Worm (Caenorhabditis elegans) whole organism, L4 larva: ENCODE results near the gene T11F8.1.
A peak's percentile ranks its signal among the peaks of the same experiment; 100 is the strongest.

ENCODE experiments used
- F49E8.2 ChIP-seq: sonication (generic microtip); optimal IDR thresholded peaks from 2 replicates; lab custom pipeline; 2016; ENCODE audit warnings: missing compliant biosample characterization, mild to moderate bottlenecking, missing genetic modification characterization, borderline replicate concordance
- T26A8.4 ChIP-seq: fragments of 200-800 bp; sonication (Bioruptor generic); IDR thresholded peaks from 2 replicates; pipeline ENCODE4 v1.3.6; 2022; ENCODE audit warnings: missing genetic modification characterization, missing compliant biosample characterization
- Y105C5A.15 ChIP-seq: fragments of 200-800 bp; sonication (Bioruptor generic); IDR thresholded peaks from 2 replicates; pipeline ENCODE4 v1.3.6; 2022; ENCODE audit warnings: missing genetic modification characterization, missing compliant biosample characterization
- Y48G9A.11 ChIP-seq: fragments of 200-800 bp; sonication (Bioruptor generic); IDR thresholded peaks from 2 replicates; pipeline ENCODE4 v1.3.6; 2022; ENCODE audit warnings: missing genetic modification reagents, missing genetic modification characterization, missing compliant biosample characterization
- Y5F2A.4 ChIP-seq: fragments of 200-800 bp; sonication (Bioruptor generic); optimal IDR thresholded peaks from 2 replicates; lab custom pipeline; 2018; ENCODE audit warnings: mild to moderate bottlenecking, missing genetic modification characterization, missing compliant biosample characterization
- ZK337.2 ChIP-seq: fragments of 200-800 bp; sonication (Bioruptor generic); IDR thresholded peaks from 2 replicates; pipeline ENCODE4 v1.3.6; 2022; ENCODE audit warnings: missing genetic modification reagents, missing genetic modification characterization, missing compliant biosample characterization
- aha-1 ChIP-seq: fragments of 150-350 bp; peaks from one replicate; lab custom pipeline; 2014; ENCODE audit warnings: missing biosample characterization, missing genetic modification characterization
- attf-4 ChIP-seq: sonication (generic microtip); optimal IDR thresholded peaks from 3 replicates; lab custom pipeline; 2017; ENCODE audit warnings: missing biosample characterization, missing genetic modification characterization
- ceh-44 ChIP-seq: fragments of 200-800 bp; sonication (Bioruptor generic); IDR thresholded peaks from 2 replicates; pipeline ENCODE4 v1.3.6; 2022; ENCODE audit warnings: missing genetic modification reagents, missing genetic modification characterization, missing compliant biosample characterization
- ceh-62 ChIP-seq: sonication (generic microtip); optimal IDR thresholded peaks from 2 replicates; lab custom pipeline; 2017; ENCODE audit warnings: missing biosample characterization, missing genetic modification characterization
- ctbp-1 ChIP-seq: fragments of 200-800 bp; sonication (Bioruptor generic); IDR thresholded peaks from 2 replicates; pipeline ENCODE4 v1.3.6; 2022; ENCODE audit warnings: missing genetic modification reagents, missing genetic modification characterization, missing compliant biosample characterization
- daf-12 ChIP-seq: fragments of 150-350 bp; optimal IDR thresholded peaks from 2 replicates; lab custom pipeline; 2014; ENCODE audit warnings: missing biosample characterization, missing genetic modification reagents, missing genetic modification characterization
- daf-8 ChIP-seq: fragments of 200-800 bp; sonication (Bioruptor generic); IDR thresholded peaks from 2 replicates; pipeline ENCODE4 v1.3.6; 2022; ENCODE audit warnings: missing genetic modification characterization, missing compliant biosample characterization
- lin-29 ChIP-seq: fragments of 200-800 bp; sonication (Bioruptor generic); IDR thresholded peaks from 2 replicates; pipeline ENCODE4 v1.3.6; 2022; ENCODE audit warnings: missing genetic modification reagents, missing genetic modification characterization, missing compliant biosample characterization
- mdl-1 ChIP-seq, 2 experiments: fragments of 150-350 bp in 1 of 2; sonication (generic microtip) in 1 of 2; optimal IDR thresholded peaks; 2 replicates each; lab custom pipeline; 2014 to 2017; ENCODE audit warnings: missing biosample characterization in 2 of 2, missing genetic modification characterization in 2 of 2
- mdt-29 ChIP-seq: fragments of 200-800 bp; sonication (Bioruptor generic); IDR thresholded peaks from 2 replicates; pipeline ENCODE4 v1.3.6; 2022; ENCODE audit warnings: missing genetic modification reagents, missing genetic modification characterization, missing compliant biosample characterization
- mxl-2 ChIP-seq: fragments of 200-800 bp; sonication (Bioruptor generic); conservative IDR thresholded peaks from 2 replicates; pipeline ENCODE4 v1.3.6; 2022; ENCODE audit warnings: missing genetic modification reagents, missing genetic modification characterization, missing compliant biosample characterization
- nhr-10 ChIP-seq: fragments of 150-350 bp; optimal IDR thresholded peaks from 2 replicates; lab custom pipeline; 2014; ENCODE audit warnings: missing biosample characterization, missing genetic modification characterization
- nhr-102 ChIP-seq: sonication (generic microtip); optimal IDR thresholded peaks from 2 replicates; lab custom pipeline; 2016; ENCODE audit warnings: mild to moderate bottlenecking, missing genetic modification characterization, moderate library complexity, missing compliant biosample characterization
- nhr-237 ChIP-seq: sonication (generic microtip); optimal IDR thresholded peaks from 2 replicates; lab custom pipeline; 2017; ENCODE audit warnings: missing biosample characterization, missing genetic modification characterization
- nhr-48 ChIP-seq: sonication (generic microtip); optimal IDR thresholded peaks from 2 replicates; lab custom pipeline; 2016; ENCODE audit warnings: mild to moderate bottlenecking, missing genetic modification characterization, missing compliant biosample characterization
- nhr-6 ChIP-seq: fragments of 150-350 bp; optimal IDR thresholded peaks from 2 replicates; lab custom pipeline; 2014; ENCODE audit warnings: missing biosample characterization, missing genetic modification characterization
- pha-4 ChIP-seq, 2 experiments: fragments of 150-350 bp in 1 of 2; fragments of 200-800 bp in 1 of 2; sonication (Bioruptor generic) in 1 of 2; IDR thresholded peaks in 1 of 2; optimal IDR thresholded peaks in 1 of 2; 2 replicates each; pipeline versions ENCODE4 v1.3.6 to Lab custom; 2014 to 2022; ENCODE audit warnings: missing genetic modification characterization in 2 of 2, missing genetic modification reagents in 2 of 2, missing biosample characterization in 1 of 2, missing compliant biosample characterization in 1 of 2
- php-3 ChIP-seq: fragments of 200-800 bp; sonication (Bioruptor generic); IDR thresholded peaks from 2 replicates; pipeline ENCODE4 v1.3.6; 2022; ENCODE audit warnings: missing genetic modification reagents, missing genetic modification characterization, missing compliant biosample characterization
- set-16 ChIP-seq: fragments of 200-800 bp; sonication (Bioruptor generic); IDR thresholded peaks from 2 replicates; pipeline ENCODE4 v1.3.6; 2022; ENCODE audit warnings: missing genetic modification reagents, missing genetic modification characterization, missing compliant biosample characterization
- skn-1 ChIP-seq: fragments of 150-350 bp; optimal IDR thresholded peaks from 2 replicates; lab custom pipeline; 2014; ENCODE audit warnings: missing biosample characterization, missing genetic modification characterization
- snpc-1.2 ChIP-seq: fragments of 200-800 bp; sonication (Bioruptor generic); IDR thresholded peaks from 2 replicates; pipeline ENCODE4 v1.3.6; 2022; ENCODE audit warnings: missing genetic modification reagents, missing genetic modification characterization, missing compliant biosample characterization
- spr-3 ChIP-seq: fragments of 200-800 bp; sonication (Bioruptor generic); optimal IDR thresholded peaks from 2 replicates; lab custom pipeline; 2018; ENCODE audit warnings: mild to moderate bottlenecking, missing genetic modification characterization, missing compliant biosample characterization
- unc-39 ChIP-seq: sonication (generic microtip); optimal IDR thresholded peaks from 2 replicates; lab custom pipeline; 2017; ENCODE audit warnings: missing biosample characterization, missing genetic modification characterization
- unc-62 ChIP-seq, 3 experiments: fragments of 150-350 bp in 1 of 3; sonication (generic microtip); optimal IDR thresholded peaks in 2 of 3; peaks in 1 of 3; 1 replicate in 1 of 3; 2 replicates in 2 of 3; lab custom pipeline; 2014 to 2017; ENCODE audit warnings: missing biosample characterization in 3 of 3, missing genetic modification characterization in 3 of 3, missing genetic modification reagents in 3 of 3, missing genotype in 1 of 3
- zag-1 ChIP-seq: fragments of 150-350 bp; optimal IDR thresholded peaks from 2 replicates; lab custom pipeline; 2014; ENCODE audit warnings: missing biosample characterization, missing genetic modification characterization
- zfp-3 ChIP-seq: fragments of 200-800 bp; sonication (Bioruptor generic); conservative IDR thresholded peaks from 2 replicates; pipeline ENCODE4 v1.3.6; 2022; ENCODE audit warnings: missing genetic modification reagents, missing genetic modification characterization, missing compliant biosample characterization

The T11F8.1 gene

DNA sequence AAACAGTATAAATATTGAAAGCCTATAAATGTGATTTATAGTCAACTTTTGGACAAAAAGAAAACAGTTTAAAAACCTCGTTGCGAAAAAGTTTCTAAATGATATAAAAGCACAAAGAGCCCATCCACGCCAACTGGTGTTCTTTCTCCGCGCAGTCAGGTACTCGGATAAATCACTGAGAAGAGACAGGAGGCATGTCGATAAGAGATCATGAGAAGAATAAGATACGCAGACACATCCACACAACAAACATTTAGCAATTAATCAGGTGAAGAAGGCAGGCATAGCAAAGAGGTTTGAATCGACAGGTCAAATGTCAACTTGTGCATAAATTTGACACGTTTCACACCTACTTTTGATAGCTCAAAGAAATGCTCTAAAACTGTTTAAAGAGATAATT is 28.4 kb downstream of the T11F8.1 start:
- TF ChIP-seq ceh-62 (tag; lab: Kevin White, UChicago), result no peak
- no peak for TF ChIP-seq zag-1
- TF ChIP-seq F49E8.2 (tag; lab: Kevin White, UChicago), result no peak

DNA sequence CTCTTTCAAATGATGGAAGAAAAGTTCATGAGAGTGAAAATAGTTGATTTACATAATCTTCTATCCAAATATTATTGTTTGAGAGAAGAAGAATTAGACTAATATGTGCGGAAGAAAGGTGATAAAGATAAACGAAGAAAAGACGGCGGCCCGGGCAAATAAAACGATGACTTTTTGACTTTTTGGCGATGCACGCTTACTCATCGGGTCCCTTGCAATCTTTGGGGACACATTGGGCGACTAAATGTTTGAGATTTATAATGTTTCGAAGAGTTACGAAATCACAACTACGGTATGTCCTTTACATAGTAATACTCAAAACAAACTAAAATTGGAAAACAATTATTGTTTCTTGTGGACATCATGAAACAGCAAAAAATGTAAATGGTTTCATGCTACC is 35.4 kb downstream of the T11F8.1 start:
- TF ChIP-seq nhr-10 (tag; lab: Kevin White, UChicago) (no peak), unc-62 (GFP tag; optimal IDR thresholded peaks at IDR 0.05 in 1 of 2; lab: Kevin White, UChicago) (peak in 1 of 2 experiments; percentile 94), unc-62 (tag; optimal IDR thresholded peaks at IDR 0.05; lab: Kevin White, UChicago) (no peak)

DNA sequence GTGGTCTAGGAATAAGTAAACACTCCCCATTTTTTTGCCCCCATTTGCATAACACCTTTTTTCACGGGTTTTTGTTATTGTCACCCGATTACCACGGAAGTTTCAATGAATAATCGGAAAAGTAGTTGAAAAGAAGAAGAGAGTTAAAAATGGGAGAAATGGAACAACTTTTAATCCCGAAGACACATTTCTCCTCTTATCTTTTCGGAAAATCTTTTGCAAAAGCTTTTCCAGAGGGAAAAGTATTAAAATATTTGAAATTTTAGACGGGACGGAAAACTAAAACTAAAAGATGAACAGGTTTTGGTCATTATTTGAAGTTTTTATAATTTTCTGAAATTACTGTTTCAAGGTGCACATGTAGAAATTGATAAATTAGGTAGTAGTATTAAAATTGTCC is 39.7 kb downstream of the T11F8.1 start:
- TF ChIP-seq nhr-10 (tag; lab: Kevin White, UChicago), result no peak
- peak in 1 of 2 experiments; percentile 80 for TF ChIP-seq unc-62 (GFP tag; optimal IDR thresholded peaks at IDR 0.05 in 1 of 2; lab: Kevin White, UChicago)
- no peak for TF ChIP-seq unc-62 (tag; optimal IDR thresholded peaks at IDR 0.05; lab: Kevin White, UChicago)

DNA sequence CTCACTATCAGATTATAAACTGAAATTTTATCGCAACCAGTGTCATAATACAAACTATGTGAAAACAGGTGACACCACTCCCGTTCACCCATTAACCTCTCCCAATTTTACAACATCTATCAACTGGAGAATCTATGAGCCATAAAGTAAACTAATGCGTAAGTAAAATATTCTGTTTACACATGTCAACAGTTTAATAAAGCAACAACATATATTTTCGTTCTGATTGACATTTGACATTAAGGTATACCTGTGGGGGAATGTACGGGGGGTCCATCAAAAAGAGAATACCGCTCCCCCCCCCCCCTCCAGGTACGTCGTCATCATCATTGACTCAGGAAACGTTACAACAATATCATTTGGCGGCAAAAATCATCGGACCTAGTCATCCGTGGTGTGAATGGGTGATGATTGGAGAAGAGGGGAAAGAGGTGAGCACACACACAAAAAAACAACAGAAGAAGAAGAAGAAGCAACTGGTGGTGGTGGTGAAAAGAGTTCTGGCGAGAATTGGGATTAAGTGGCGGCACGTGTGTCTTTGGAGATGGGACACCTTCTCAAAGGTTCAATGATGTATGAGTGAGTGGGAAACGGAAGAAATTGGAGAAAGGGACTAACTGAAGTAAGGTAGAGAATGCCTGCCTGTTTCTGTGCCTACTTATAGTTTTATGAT is 47.5 kb downstream of the T11F8.1 start:
- no peak for TF ChIP-seq snpc-1.2
- peak; percentile 42 for TF ChIP-seq nhr-6 (tag; lab: Kevin White, UChicago)
- no peak for TF ChIP-seq skn-1
- no peak for TF ChIP-seq Y5F2A.4 (GFP tag; lab: Kevin White, UChicago)
- no peak for TF ChIP-seq mxl-2
- TF ChIP-seq nhr-102 (tag; lab: Kevin White, UChicago), result no peak
- no peak for TF ChIP-seq ZK337.2 (GFP tag; lab: Robert Waterston, UW)
- no peak for TF ChIP-seq nhr-48 (tag; lab: Kevin White, UChicago)
- no peak for TF ChIP-seq zfp-3
- no peak for TF ChIP-seq Y48G9A.11 (GFP tag; lab: Robert Waterston, UW)
- TF ChIP-seq pha-4 (GFP tag; IDR thresholded peaks at IDR 0.05; lab: Robert Waterston, UW), result no peak
- TF ChIP-seq pha-4 (tag; optimal IDR thresholded peaks at IDR 0.05; lab: Kevin White, UChicago), result peak; percentile 22
- TF ChIP-seq aha-1 (tag; lab: Kevin White, UChicago), result peak; percentile 48

DNA sequence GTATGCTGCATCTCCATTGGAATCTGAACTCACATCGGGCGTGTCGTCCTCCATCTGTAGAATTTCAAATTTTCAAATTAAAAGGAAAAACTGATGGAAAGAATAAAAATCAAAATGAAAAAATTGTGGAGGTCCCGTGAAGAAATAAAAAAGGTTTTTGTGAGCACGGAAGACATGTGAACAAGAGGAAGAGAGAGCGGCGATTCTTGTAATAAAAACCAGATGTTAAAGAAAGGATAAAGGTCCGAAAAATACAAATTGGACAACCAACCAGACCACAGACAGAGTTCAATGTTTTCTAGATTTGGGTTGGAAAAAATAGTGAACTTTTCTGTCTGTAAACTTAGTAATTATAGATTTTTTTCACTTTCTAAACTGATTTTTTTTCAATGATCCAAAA is 48.9 kb downstream of the T11F8.1 start, which contains the start of gene unc-5:
Gene unc-5 (minus strand): TSS at position 54 of the 400 bp plus-strand sequence.
- no peak for TF ChIP-seq daf-12 (tag; lab: Kevin White, UChicago)
- no peak for TF ChIP-seq unc-39 (tag; lab: Kevin White, UChicago)
- no peak for TF ChIP-seq mdl-1 (tag; optimal IDR thresholded peaks at IDR 0.05; lab: Kevin White, UChicago)
- no peak for TF ChIP-seq Y105C5A.15 (GFP tag; lab: Robert Waterston, UW)
- TF ChIP-seq mdt-29 (GFP tag; lab: Robert Waterston, UW), result no peak
- no peak for TF ChIP-seq nhr-237 (tag; lab: Kevin White, UChicago)
- no peak for TF ChIP-seq php-3 (GFP tag; lab: Robert Waterston, UW)
- no peak for TF ChIP-seq attf-4
- no peak for TF ChIP-seq lin-29 (GFP tag; lab: Robert Waterston, UW)
- no peak for TF ChIP-seq daf-8 (GFP tag; lab: Robert Waterston, UW)
- TF ChIP-seq ceh-44 (GFP tag; lab: Robert Waterston, UW), result no peak
- no peak for TF ChIP-seq ctbp-1 (GFP tag; lab: Robert Waterston, UW)
- TF ChIP-seq T26A8.4, result no peak
- no peak for TF ChIP-seq snpc-1.2
- TF ChIP-seq spr-3 (GFP tag; lab: Kevin White, UChicago), result no peak
- no peak for TF ChIP-seq set-16
- TF ChIP-seq, all 104 proteins: peak for 0
